Worm (Caenorhabditis elegans): ENCODE data around the gene mib-1.

Gene mib-1

DNA sequence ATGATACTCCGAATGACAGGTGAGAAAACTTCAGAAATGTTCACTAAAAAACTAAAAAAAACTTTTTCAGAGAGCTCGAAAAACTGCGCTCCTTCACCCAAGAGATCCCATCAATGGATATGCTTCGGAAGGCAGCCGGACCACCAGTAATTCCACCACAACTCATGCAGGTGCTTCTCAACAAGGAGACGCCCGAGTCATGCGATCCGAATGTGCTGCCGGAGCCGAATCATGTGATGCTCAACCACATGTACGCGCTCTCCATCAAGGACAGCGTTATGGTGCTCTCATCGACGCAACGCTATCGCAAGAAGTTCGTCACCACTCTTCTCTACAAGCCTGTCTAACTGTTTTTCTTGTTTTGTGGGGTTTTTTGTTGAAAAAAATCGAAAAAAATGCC, 52.7 kb downstream of the mib-1 start:
- TF ChIP-seq nhr-85 (tag), result peak; percentile 37
- no peak for TF ChIP-seq sptf-1 (tag; optimal IDR thresholded peaks at IDR 0.05)
- no peak for TF ChIP-seq dsc-1 (tag; optimal IDR thresholded peaks at IDR 0.05)
- TF ChIP-seq efl-1 (optimal IDR thresholded peaks at IDR 0.05), result no peak
- TF ChIP-seq efl-1 (GFP tag; optimal IDR thresholded peaks at IDR 0.05 in 1 of 2), result peak in 1 of 2 experiments; percentile 81
- 0 out of 2 replicates have a peak, but pooled peaks have one; percentile 55 for TF ChIP-seq ets-5 (GFP tag; IDR thresholded peaks at IDR 0.05)

- TF ChIP-seq lin-14 (GFP tag; optimal IDR thresholded peaks at IDR 0.05) (peak; percentile 64), nhr-85 (tag) (peak; percentile 71), nhr-47 (tag; optimal IDR thresholded peaks at IDR 0.05) (peak; percentile 53), nhr-90 (tag; optimal IDR thresholded peaks at IDR 0.05; ENCODE audit: poor library complexity) (peak; percentile 38), tbx-2 (tag; optimal IDR thresholded peaks at IDR 0.05) (peak; percentile 52), sox-4 (tag; optimal IDR thresholded peaks at IDR 0.05) (no peak), fkh-8 (tag; optimal IDR thresholded peaks at IDR 0.05) (peak; percentile 52), nhr-19 (GFP tag; conservative IDR thresholded peaks at IDR 0.05) (peak; percentile 50), blmp-1 (tag; optimal IDR thresholded peaks at IDR 0.05) (peak; percentile 35), zip-4 (GFP tag; optimal IDR thresholded peaks at IDR 0.05) (no peak), skn-1 (tag; optimal IDR thresholded peaks at IDR 0.05) (peak; percentile 66), unc-86 (tag; optimal IDR thresholded peaks at IDR 0.05) (peak; percentile 5), snpc-4 (tag; optimal IDR thresholded peaks at IDR 0.05) (peak; percentile 6), pag-3 (tag; optimal IDR thresholded peaks at IDR 0.05; ENCODE audit: borderline replicate concordance, insufficient read depth) (no peak), C16A3.4 (tag; optimal IDR thresholded peaks at IDR 0.05) (peak; percentile 62), efl-1 (optimal IDR thresholded peaks at IDR 0.05) (peak; percentile 19 to 49), efl-1 (GFP tag; optimal IDR thresholded peaks at IDR 0.05 in 1 of 2) (peak in 1 of 2 experiments; percentile 60), ceh-82 (tag; optimal IDR thresholded peaks at IDR 0.05) (peak; percentile 14 to 56 (median 33)), elt-3 (tag; optimal IDR thresholded peaks at IDR 0.05) (peak in 1 of 6 experiments; percentile 24), lin-35 (GFP tag; optimal IDR thresholded peaks at IDR 0.05) (peak; percentile 38 to 55), unc-30 (tag; optimal IDR thresholded peaks at IDR 0.05) (no peak), xbp-1 (tag; optimal IDR thresholded peaks at IDR 0.05) (peak; percentile 55), snu-23 (GFP tag; optimal IDR thresholded peaks at IDR 0.05) (peak; percentile 77), lsy-2 (tag; optimal IDR thresholded peaks at IDR 0.05) (peak; percentile 63 to 66), unc-130 (tag; optimal IDR thresholded peaks at IDR 0.05) (peak; percentile 87), dsc-1 (tag; optimal IDR thresholded peaks at IDR 0.05) (peak; percentile 28), swsn-7 (tag; optimal IDR thresholded peaks at IDR 0.05) (peak; percentile 62), mep-1 (tag; optimal IDR thresholded peaks at IDR 0.05) (peak; percentile 60), nhr-20 (tag; optimal IDR thresholded peaks at IDR 0.05) (peak; percentile 60), fos-1 (tag; optimal IDR thresholded peaks at IDR 0.05) (no peak), hpl-2 (GFP tag; optimal IDR thresholded peaks at IDR 0.05) (no peak), nhr-12 (tag; optimal IDR thresholded peaks at IDR 0.05) (no peak), F16B12.6 (tag; optimal IDR thresholded peaks at IDR 0.05) (peak; percentile 23), mdl-1 (tag; optimal IDR thresholded peaks at IDR 0.05) (peak in 1 of 2 experiments; percentile 72), dpl-1 (GFP tag; optimal IDR thresholded peaks at IDR 0.05) (peak; percentile 16 to 65 (median 39)), nhr-11 (tag; optimal IDR thresholded peaks at IDR 0.05) (no peak), rnt-1 (tag; optimal IDR thresholded peaks at IDR 0.05) (peak; percentile 42), zag-1 (tag; optimal IDR thresholded peaks at IDR 0.05) (no peak)
Measured at ce11 chrIII:11236788-11237187, 53.7 kb downstream of the mib-1 start, which contains the start of the genes Y47D3A.14 and aakb-2. Gene Y47D3A.14 (minus strand): TSS chrIII:11236868. Gene aakb-2 (plus strand): TSS chrIII:11237143.

Data from whole organism, L1 larva.